Fruit fly (Drosophila melanogaster) whole organism, embryonic: ENCODE results near the gene CG15282.
A peak's percentile ranks its signal among the peaks of the same experiment; 100 is the strongest.

Experiments used
- Antp ChIP-seq: fragments of 200-800 bp; sonication (Bioruptor generic); optimal IDR thresholded peaks from 3 replicates; lab custom pipeline; 2016; ENCODE audit warnings: missing biosample characterization, missing genetic modification characterization
- Bteb2 ChIP-seq: fragments of 200-800 bp; sonication (Bioruptor generic); optimal IDR thresholded peaks from 2 replicates; lab custom pipeline; 2016; ENCODE audit warnings: missing biosample characterization, missing genetic modification characterization
- CG10321 ChIP-seq: fragments of 200-800 bp; sonication (Bioruptor generic); IDR thresholded peaks from 2 replicates; pipeline ENCODE4 v1.3.6; 2022; ENCODE audit warnings: missing biosample characterization, missing genetic modification characterization
- CG11504 ChIP-seq: fragments of 200-800 bp; sonication (Bioruptor generic); optimal IDR thresholded peaks from 3 replicates; lab custom pipeline; 2019; ENCODE audit warnings: missing biosample characterization, mild to moderate bottlenecking, missing genetic modification characterization, moderate library complexity
- CG12071 ChIP-seq: fragments of 200-800 bp; sonication (Bioruptor generic); optimal IDR thresholded peaks from 3 replicates; lab custom pipeline; 2018; ENCODE audit warnings: missing biosample characterization, mild to moderate bottlenecking, missing genetic modification characterization
- CG14860 ChIP-seq: fragments of 200-800 bp; sonication (Bioruptor generic); IDR thresholded peaks from 3 replicates; pipeline ENCODE4 v1.3.6; 2022; ENCODE audit warnings: missing biosample characterization, missing genetic modification characterization; ENCODE audit not compliant: partially characterized antibody
- CG15269 ChIP-seq: fragments of 200-800 bp; sonication (Bioruptor generic); optimal IDR thresholded peaks from 2 replicates; lab custom pipeline; 2018; ENCODE audit warnings: missing biosample characterization, mild to moderate bottlenecking, missing genetic modification characterization, moderate library complexity
- CG1529 ChIP-seq: fragments of 200-800 bp; sonication (Bioruptor generic); optimal IDR thresholded peaks from 3 replicates; lab custom pipeline; 2018; ENCODE audit warnings: missing biosample characterization, missing genetic modification characterization
- CG18262 ChIP-seq: fragments of 200-800 bp; optimal IDR thresholded peaks from 3 replicates; lab custom pipeline; 2019; ENCODE audit warnings: missing biosample characterization, mild to moderate bottlenecking, missing genetic modification characterization, moderate library complexity
- CG2199 ChIP-seq: fragments of 200-800 bp; sonication (Bioruptor generic); IDR thresholded peaks from 3 replicates; pipeline ENCODE4 v1.3.6; 2022; ENCODE audit warnings: missing biosample characterization, missing genetic modification characterization
- CG2678 ChIP-seq: fragments of 200-800 bp; sonication (Bioruptor generic); optimal IDR thresholded peaks from 3 replicates; lab custom pipeline; 2019; ENCODE audit warnings: missing biosample characterization, mild to moderate bottlenecking, missing genetic modification characterization, moderate library complexity
- CG30431 ChIP-seq: fragments of 200-800 bp; sonication (Bioruptor generic); optimal IDR thresholded peaks from 2 replicates; lab custom pipeline; 2017; ENCODE audit warnings: missing biosample characterization, missing genetic modification characterization
- CG3407 ChIP-seq: fragments of 200-800 bp; sonication (Bioruptor generic); optimal IDR thresholded peaks from 2 replicates; lab custom pipeline; 2018; ENCODE audit warnings: missing biosample characterization, mild to moderate bottlenecking, missing genetic modification characterization
- CG34224 ChIP-seq: fragments of 200-800 bp; sonication (Bioruptor generic); IDR thresholded peaks from 3 replicates; pipeline ENCODE4 v1.3.6; 2022; ENCODE audit warnings: missing biosample characterization, missing genetic modification characterization; ENCODE audit not compliant: partially characterized antibody
- CG4328 ChIP-seq: fragments of 200-800 bp; sonication (Bioruptor generic); optimal IDR thresholded peaks from 3 replicates; lab custom pipeline; 2017; ENCODE audit warnings: missing biosample characterization, missing genetic modification reagents, missing genetic modification characterization
- CG4730 ChIP-seq: fragments of 200-800 bp; sonication (Bioruptor generic); IDR thresholded peaks from 2 replicates; pipeline ENCODE4 v1.3.6; 2022; ENCODE audit warnings: missing biosample characterization, missing genetic modification characterization
- CG6254 ChIP-seq: fragments of 200-800 bp; sonication (Bioruptor generic); optimal IDR thresholded peaks from 3 replicates; lab custom pipeline; 2017; ENCODE audit warnings: mild to moderate bottlenecking, missing biosample characterization, missing genetic modification reagents, missing genetic modification characterization
- CG6765 ChIP-seq: fragments of 200-800 bp; sonication (Bioruptor generic); optimal IDR thresholded peaks from 3 replicates; lab custom pipeline; 2017; ENCODE audit warnings: missing biosample characterization, mild to moderate bottlenecking, missing genetic modification characterization
- CG7271 ChIP-seq: fragments of 200-800 bp; sonication (Bioruptor generic); optimal IDR thresholded peaks from 2 replicates; lab custom pipeline; 2018; ENCODE audit warnings: missing biosample characterization, mild to moderate bottlenecking, missing genetic modification characterization, moderate library complexity
- CG7372 ChIP-seq: fragments of 200-800 bp; sonication (Bioruptor generic); IDR thresholded peaks from 2 replicates; pipeline ENCODE4 v1.3.6; 2022; ENCODE audit warnings: missing biosample characterization, missing genetic modification characterization
- CG7987 ChIP-seq: fragments of 200-800 bp; sonication (Bioruptor generic); optimal IDR thresholded peaks from 2 replicates; lab custom pipeline; 2018; ENCODE audit warnings: missing biosample characterization, mild to moderate bottlenecking, missing genetic modification characterization, moderate library complexity
- CG8281 ChIP-seq: fragments of 200-800 bp; sonication (Bioruptor generic); optimal IDR thresholded peaks from 2 replicates; lab custom pipeline; 2018; ENCODE audit warnings: missing biosample characterization, mild to moderate bottlenecking, missing genetic modification characterization, moderate library complexity
- CG8924 ChIP-seq: fragments of 200-800 bp; optimal IDR thresholded peaks from 3 replicates; lab custom pipeline; 2019; ENCODE audit warnings: missing biosample characterization, mild to moderate bottlenecking, missing genetic modification characterization, moderate library complexity
- CTCF ChIP-seq: fragments of 200-800 bp; sonication (Bioruptor generic); optimal IDR thresholded peaks from 2 replicates; lab custom pipeline; 2017; ENCODE audit warnings: missing biosample characterization, mild to moderate bottlenecking, missing genetic modification characterization, moderate library complexity
- Ets65A ChIP-seq: fragments of 200-800 bp; sonication (Bioruptor generic); peaks from one replicate; lab custom pipeline; 2016; ENCODE audit warnings: missing biosample characterization, missing genetic modification characterization
- HLH54F ChIP-seq: fragments of 200-800 bp; sonication (Bioruptor generic); optimal IDR thresholded peaks from 3 replicates; lab custom pipeline; 2016; ENCODE audit warnings: missing biosample characterization, missing genetic modification characterization
- HLHmδ ChIP-seq: fragments of 200-800 bp; sonication (Bioruptor generic); optimal IDR thresholded peaks from 2 replicates; lab custom pipeline; 2018; ENCODE audit warnings: missing biosample characterization, mild to moderate bottlenecking, missing genetic modification characterization, moderate library complexity
- Hr78 ChIP-seq, 2 experiments: fragments of 200-800 bp in 1 of 2; fragments of >200 bp in 1 of 2; sonication (Bioruptor generic) in 1 of 2; optimal IDR thresholded peaks; 2 replicates each; lab custom pipeline; 2017 to 2019; ENCODE audit warnings: missing biosample characterization in 2 of 2, missing genetic modification characterization in 2 of 2, mild to moderate bottlenecking in 1 of 2, moderate library complexity in 1 of 2
- Med ChIP-seq: fragments of 200-800 bp; sonication (Bioruptor generic); peaks from one replicate; lab custom pipeline; 2016; ENCODE audit warnings: missing biosample characterization, missing genetic modification characterization, mild to moderate bottlenecking, inconsistent platforms, moderate library complexity
- NK7.1 ChIP-seq: fragments of 200-800 bp; sonication (Bioruptor generic); optimal IDR thresholded peaks from 3 replicates; lab custom pipeline; 2016; ENCODE audit warnings: missing biosample characterization, missing genetic modification characterization
- Nf-YC ChIP-seq: fragments of 200-800 bp; optimal IDR thresholded peaks from 3 replicates; lab custom pipeline; 2019; ENCODE audit warnings: missing biosample characterization, mild to moderate bottlenecking, missing genetic modification characterization, moderate library complexity
- abd-A ChIP-seq: fragments of 200-800 bp; sonication (Bioruptor generic); optimal IDR thresholded peaks from 3 replicates; lab custom pipeline; 2019; ENCODE audit warnings: missing biosample characterization, mild to moderate bottlenecking, missing genetic modification characterization, moderate library complexity
- ase ChIP-seq: fragments of 200-800 bp; sonication (Bioruptor generic); IDR thresholded peaks from 3 replicates; pipeline ENCODE4 v1.3.6; 2022; ENCODE audit warnings: missing biosample characterization, missing genetic modification characterization
- ash1 ChIP-seq: fragments of 200-800 bp; sonication (Bioruptor generic); optimal IDR thresholded peaks from 2 replicates; lab custom pipeline; 2018; ENCODE audit warnings: missing biosample characterization, mild to moderate bottlenecking, missing genetic modification characterization
- ci ChIP-seq: fragments of 200-800 bp; sonication (Bioruptor generic); IDR thresholded peaks from 3 replicates; pipeline ENCODE4 v1.3.6; 2022; ENCODE audit warnings: missing biosample characterization, missing genetic modification characterization
- crol ChIP-seq: fragments of 200-800 bp; sonication (Bioruptor generic); IDR thresholded peaks from 2 replicates; pipeline ENCODE4 v1.3.6; 2022; ENCODE audit warnings: missing biosample characterization, missing genetic modification characterization
- ewg ChIP-seq: fragments of 200-800 bp; sonication (Bioruptor generic); optimal IDR thresholded peaks from 3 replicates; lab custom pipeline; 2017; ENCODE audit warnings: mild to moderate bottlenecking, missing biosample characterization, missing genetic modification reagents, missing genetic modification characterization
- eyg ChIP-seq: fragments of 200-800 bp; sonication (Bioruptor generic); optimal IDR thresholded peaks from 3 replicates; lab custom pipeline; 2016; ENCODE audit warnings: missing biosample characterization, missing genetic modification characterization
- gfzf ChIP-seq: fragments of 200-800 bp; sonication (Bioruptor generic); optimal IDR thresholded peaks from 2 replicates; lab custom pipeline; 2016; ENCODE audit warnings: missing biosample characterization, mild to moderate bottlenecking, missing genetic modification characterization, moderate library complexity
- gt ChIP-seq: fragments of 200-800 bp; sonication (Bioruptor generic); IDR thresholded peaks from 2 replicates; pipeline ENCODE4 v1.3.6; 2022; ENCODE audit warnings: missing biosample characterization, missing genetic modification characterization
- inv ChIP-seq: fragments of 200-800 bp; sonication (Bioruptor generic); IDR thresholded peaks from 2 replicates; pipeline ENCODE4 v1.3.6; 2022; ENCODE audit warnings: missing biosample characterization, missing genetic modification characterization; ENCODE audit not compliant: partially characterized antibody
- kni ChIP-seq: fragments of 200-800 bp; sonication (Bioruptor generic); optimal IDR thresholded peaks from 3 replicates; lab custom pipeline; 2017; ENCODE audit warnings: mild to moderate bottlenecking, missing biosample characterization, missing genetic modification reagents, missing genetic modification characterization
- nau ChIP-seq: fragments of 200-800 bp; sonication (Bioruptor generic); optimal IDR thresholded peaks from 3 replicates; lab custom pipeline; 2017; ENCODE audit warnings: missing biosample characterization, mild to moderate bottlenecking, missing genetic modification characterization, missing genetic modification reagents
- salm ChIP-seq: fragments of 200-800 bp; sonication (Bioruptor generic); optimal IDR thresholded peaks from 2 replicates; lab custom pipeline; 2018; ENCODE audit warnings: missing biosample characterization, mild to moderate bottlenecking, missing genetic modification characterization
- schlank ChIP-seq: fragments of 200-800 bp; sonication (Bioruptor generic); optimal IDR thresholded peaks from 2 replicates; lab custom pipeline; 2018; ENCODE audit warnings: missing biosample characterization, mild to moderate bottlenecking, missing genetic modification characterization
- scrt ChIP-seq: fragments of 200-800 bp; sonication (Bioruptor generic); optimal IDR thresholded peaks from 2 replicates; lab custom pipeline; 2018; ENCODE audit warnings: missing biosample characterization, mild to moderate bottlenecking, missing genetic modification characterization, moderate library complexity
- tup ChIP-seq: fragments of 200-800 bp; sonication (Bioruptor generic); optimal IDR thresholded peaks from 2 replicates; lab custom pipeline; 2016; ENCODE audit warnings: missing biosample characterization, mild to moderate bottlenecking, missing genetic modification characterization, moderate library complexity
- zen2 ChIP-seq: fragments of 200-800 bp; sonication (Bioruptor generic); IDR thresholded peaks from 3 replicates; pipeline ENCODE4 v1.3.6; 2022; ENCODE audit warnings: missing biosample characterization, missing genetic modification characterization; ENCODE audit not compliant: partially characterized antibody
- zfh2 ChIP-seq: fragments of 200-800 bp; sonication (Bioruptor generic); optimal IDR thresholded peaks from 2 replicates; lab custom pipeline; 2016; ENCODE audit warnings: missing biosample characterization, missing genetic modification characterization

Gene CG15282

dm6 chr2L:14699501-14700077 is 12.7 kb upstream of the CG15282 start (continued):
- TF ChIP-seq Hr78 (GFP tag; optimal IDR thresholded peaks at IDR 0.05; lab: Kevin White, UChicago) (peak in 1 of 2 experiments; percentile 10), inv (GFP tag; lab: Robert Waterston, UW) (no peak), Nf-YC (tag; lab: Kevin White, UChicago) (no peak), scrt (GFP tag; lab: Kevin White, UChicago) (no peak), schlank (tag; lab: Kevin White, UChicago) (no peak), ci (GFP tag; lab: Robert Waterston, UW) (0 out of 3 replicates have a peak, but pooled peaks have one; percentile 17), CG14860 (GFP tag; lab: Robert Waterston, UW) (no peak), Ets65A (GFP tag; lab: Kevin White, UChicago) (peak; percentile 16), crol (GFP tag; lab: Robert Waterston, UW) (peak; percentile 68), Antp (no peak), CG34224 (GFP tag; lab: Robert Waterston, UW) (0 out of 3 replicates have a peak, but pooled peaks have one; percentile 14), HLHmδ (GFP tag; lab: Kevin White, UChicago) (no peak), salm (tag; lab: Kevin White, UChicago) (peak; percentile 17), CG11504 (tag; lab: Kevin White, UChicago) (peak; percentile 24), ase (GFP tag; lab: Robert Waterston, UW) (no peak), abd-A (tag; lab: Kevin White, UChicago) (peak; percentile 67), CG2199 (GFP tag; lab: Robert Waterston, UW) (peak; percentile 35; the same call in 1 of the 3 replicates), CG10321 (GFP tag; lab: Robert Waterston, UW) (no peak), CG30431 (no peak), Med (GFP tag; lab: Kevin White, UChicago) (no peak), nau (GFP tag; lab: Kevin White, UChicago) (peak; percentile 30), CG12071 (GFP tag; lab: Kevin White, UChicago) (no peak), gfzf (no peak), CG8281 (tag; lab: Kevin White, UChicago) (peak; percentile 92), CG1529 (GFP tag; lab: Kevin White, UChicago) (no peak), kni (GFP tag; lab: Kevin White, UChicago) (peak; percentile 93)

DNA sequence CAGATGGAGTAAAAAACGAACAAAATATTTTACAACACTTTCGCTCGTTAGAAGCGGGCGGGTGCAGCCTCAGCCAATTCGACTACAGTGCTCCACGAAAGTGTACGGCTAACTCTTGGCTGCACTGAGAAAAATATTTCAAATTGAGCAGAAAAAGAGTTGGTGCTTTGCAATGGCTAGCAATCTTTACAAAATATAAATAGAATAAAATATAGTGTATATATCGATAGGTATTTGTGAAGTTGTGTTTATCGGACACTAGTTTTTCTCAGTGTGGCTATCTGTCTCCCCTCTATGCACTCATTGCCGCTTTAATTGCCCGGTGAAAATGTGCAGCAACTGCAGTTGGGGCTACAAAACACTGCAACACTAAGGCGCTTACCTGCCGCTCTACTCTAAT is 10.8 kb upstream of the CG15282 start:
- TF ChIP-seq gt (no peak), CG6254 (GFP tag; lab: Kevin White, UChicago) (no peak), CG15269 (tag; lab: Kevin White, UChicago) (peak; percentile 42), CG3407 (GFP tag; lab: Kevin White, UChicago) (peak; percentile 70), NK7.1 (no peak), ewg (peak; percentile 67), inv (GFP tag; lab: Robert Waterston, UW) (no peak), CG7372 (GFP tag; lab: Robert Waterston, UW) (no peak), ash1 (GFP tag; lab: Kevin White, UChicago) (no peak), zfh2 (GFP tag; lab: Kevin White, UChicago) (no peak), CG4730 (GFP tag; lab: Robert Waterston, UW) (no peak), CG8924 (peak; percentile 47), eyg (GFP tag; lab: Kevin White, UChicago) (no peak), tup (GFP tag; lab: Kevin White, UChicago) (no peak), CTCF (GFP tag; lab: Kevin White, UChicago) (no peak), CG18262 (tag; lab: Kevin White, UChicago) (no peak), CG7271 (tag; lab: Kevin White, UChicago) (no peak), CG6765 (GFP tag; lab: Kevin White, UChicago) (no peak), zen2 (GFP tag; lab: Robert Waterston, UW) (no peak), CG2199 (GFP tag; lab: Robert Waterston, UW) (no peak), CG7987 (GFP tag; lab: Kevin White, UChicago) (no peak), CG4328 (GFP tag; lab: Kevin White, UChicago) (no peak), Bteb2 (no peak), kni (GFP tag; lab: Kevin White, UChicago) (no peak), HLH54F (GFP tag; lab: Kevin White, UChicago) (no peak), CG2678 (tag; lab: Kevin White, UChicago) (no peak)
